Worm (Caenorhabditis elegans): ENCODE data around the gene K09A9.8.

K09A9.8 gene

ce11 chrX:15567986-15568940, 28.7 kb downstream of the K09A9.8 start, which contains the start of gene dyn-1:
Gene dyn-1, plus strand, starts transcription at chrX:15568890.
- TF ChIP-seq unc-120 (tag; optimal IDR thresholded peaks at IDR 0.05; ENCODE audit: poor library complexity, severe bottlenecking) (peak; percentile 42), ham-2 (GFP tag; optimal IDR thresholded peaks at IDR 0.05) (peak; percentile 42), ces-1 (GFP tag; optimal IDR thresholded peaks at IDR 0.05) (peak; percentile 18), cnd-1 (tag; optimal IDR thresholded peaks at IDR 0.05) (peak; percentile 33), lin-13 (tag; optimal IDR thresholded peaks at IDR 0.05) (peak; percentile 31), nhr-76 (tag; optimal IDR thresholded peaks at IDR 0.05) (no peak), zip-8 (tag; optimal IDR thresholded peaks at IDR 0.05) (no peak)

- TF ChIP-seq mls-2 (tag; optimal IDR thresholded peaks at IDR 0.05) (peak; percentile 48), sptf-1 (tag; optimal IDR thresholded peaks at IDR 0.05) (peak; percentile 39), nhr-2 (tag; optimal IDR thresholded peaks at IDR 0.05) (no peak), ces-1 (GFP tag; optimal IDR thresholded peaks at IDR 0.05) (peak; percentile 20), elt-3 (tag; optimal IDR thresholded peaks at IDR 0.05) (no peak)
Measured at ce11 chrX:15566640-15567039, 30.3 kb downstream of the K09A9.8 start.

ce11 chrX:15564338-15564737, 32.6 kb downstream of the K09A9.8 start:
- no peak for TF ChIP-seq unc-120 (tag; optimal IDR thresholded peaks at IDR 0.05; ENCODE audit: poor library complexity, severe bottlenecking)
- no peak for TF ChIP-seq elt-1 (tag; optimal IDR thresholded peaks at IDR 0.05; ENCODE audit: borderline replicate concordance, insufficient read depth)
- TF ChIP-seq mls-2 (tag; optimal IDR thresholded peaks at IDR 0.05) = no peak
- TF ChIP-seq bed-3 (GFP tag; optimal IDR thresholded peaks at IDR 0.05) = no peak
- no peak for TF ChIP-seq nhr-237 (tag; optimal IDR thresholded peaks at IDR 0.05)
- TF ChIP-seq drap-1 (GFP tag; optimal IDR thresholded peaks at IDR 0.05) = no peak
- TF ChIP-seq sem-2 (GFP tag; optimal IDR thresholded peaks at IDR 0.05) = no peak
- no peak for TF ChIP-seq mab-5 (tag; optimal IDR thresholded peaks at IDR 0.05)
- TF ChIP-seq nhr-76 (tag; optimal IDR thresholded peaks at IDR 0.05) = no peak
- TF ChIP-seq nhr-12 (tag; optimal IDR thresholded peaks at IDR 0.05) = no peak
- no peak for TF ChIP-seq elt-3 (tag; optimal IDR thresholded peaks at IDR 0.05)
- no peak for TF ChIP-seq blmp-1 (tag; optimal IDR thresholded peaks at IDR 0.05)
- no peak for TF ChIP-seq unc-62 (GFP tag; optimal IDR thresholded peaks at IDR 0.05)
- TF ChIP-seq ztf-11 (tag; optimal IDR thresholded peaks at IDR 0.05) = no peak
- TF ChIP-seq zip-8 (tag; optimal IDR thresholded peaks at IDR 0.05) = no peak
- TF ChIP-seq cnd-1 (tag; optimal IDR thresholded peaks at IDR 0.05) = no peak

ce11 chrX:15559473-15559872, 37.5 kb downstream of the K09A9.8 start:
- no peak for TF ChIP-seq sem-2 (GFP tag; optimal IDR thresholded peaks at IDR 0.05)
- no peak for TF ChIP-seq drap-1 (GFP tag; optimal IDR thresholded peaks at IDR 0.05)
- TF ChIP-seq ztf-11 (tag; optimal IDR thresholded peaks at IDR 0.05) = no peak
- no peak for TF ChIP-seq mep-1 (tag; optimal IDR thresholded peaks at IDR 0.05)
- TF ChIP-seq unc-39 (tag; optimal IDR thresholded peaks at IDR 0.05) = no peak

ce11 chrX:15557849-15558248, 39.1 kb downstream of the K09A9.8 start, which contains the start of gene lron-3:
Gene lron-3, minus strand, starts transcription at chrX:15557949.
- TF ChIP-seq tbx-8 (GFP tag; optimal IDR thresholded peaks at IDR 0.05) = no peak

- TF ChIP-seq bed-3 (GFP tag; optimal IDR thresholded peaks at IDR 0.05) = no peak
- TF ChIP-seq unc-62 (GFP tag; optimal IDR thresholded peaks at IDR 0.05) = peak; percentile 24
- TF ChIP-seq unc-120 (tag; optimal IDR thresholded peaks at IDR 0.05; ENCODE audit: poor library complexity, severe bottlenecking) = peak; percentile 15
Measured at ce11 chrX:15555529-15555928, 41.4 kb downstream of the K09A9.8 start.

ce11 chrX:15554910-15555309, 42.1 kb downstream of the K09A9.8 start:
- TF ChIP-seq ces-1 (GFP tag; optimal IDR thresholded peaks at IDR 0.05) (no peak), ztf-11 (tag; optimal IDR thresholded peaks at IDR 0.05) (no peak), zip-8 (tag; optimal IDR thresholded peaks at IDR 0.05) (no peak), flh-1 (GFP tag; optimal IDR thresholded peaks at IDR 0.05) (no peak), nhr-28 (tag; optimal IDR thresholded peaks at IDR 0.05) (no peak), lin-32 (GFP tag; optimal IDR thresholded peaks at IDR 0.05) (no peak), nhr-76 (tag; optimal IDR thresholded peaks at IDR 0.05) (no peak), drap-1 (GFP tag; optimal IDR thresholded peaks at IDR 0.05) (no peak), sptf-1 (tag; optimal IDR thresholded peaks at IDR 0.05) (no peak), ceh-43 (GFP tag; optimal IDR thresholded peaks at IDR 0.05) (no peak), elt-1 (tag; optimal IDR thresholded peaks at IDR 0.05; ENCODE audit: borderline replicate concordance, insufficient read depth) (no peak), mab-5 (tag; optimal IDR thresholded peaks at IDR 0.05) (no peak), sem-2 (GFP tag; optimal IDR thresholded peaks at IDR 0.05) (no peak), nhr-12 (tag; optimal IDR thresholded peaks at IDR 0.05) (no peak), ham-2 (GFP tag; optimal IDR thresholded peaks at IDR 0.05) (no peak)

Data from whole organism, mixed stage, embryonic.